Worm (Caenorhabditis elegans) whole organism, young adult: ENCODE measurements around the gene fbxa-24.

Experiments
- F22D6.2 ChIP-seq: sonication (generic microtip); optimal IDR thresholded peaks from 2 replicates; lab custom pipeline; 2016; ENCODE audit warnings: mild to moderate bottlenecking, missing genetic modification characterization, missing compliant biosample characterization
- T26A5.8 ChIP-seq: sonication (generic microtip); optimal IDR thresholded peaks from 2 replicates; lab custom pipeline; 2016; ENCODE audit warnings: missing genetic modification characterization, missing compliant biosample characterization
- Y53F4B.3 ChIP-seq: fragments of 200-800 bp; sonication (Bioruptor generic); IDR thresholded peaks from 2 replicates; pipeline ENCODE4 v1.3.6; 2022; ENCODE audit warnings: missing genetic modification reagents, missing genetic modification characterization, missing compliant biosample characterization
- athp-1 ChIP-seq: sonication (generic microtip); optimal IDR thresholded peaks from 2 replicates; lab custom pipeline; 2017; ENCODE audit warnings: mild to moderate bottlenecking, missing genetic modification characterization, missing compliant biosample characterization
- attf-5 ChIP-seq: fragments of 200-800 bp; sonication (Bioruptor generic); optimal IDR thresholded peaks from 2 replicates; lab custom pipeline; 2018; ENCODE audit warnings: mild to moderate bottlenecking, missing genetic modification characterization, missing compliant biosample characterization
- ccch-3 ChIP-seq: fragments of 200-800 bp; sonication (Bioruptor generic); optimal IDR thresholded peaks from 2 replicates; lab custom pipeline; 2018; ENCODE audit warnings: mild to moderate bottlenecking, missing genetic modification characterization, missing compliant biosample characterization
- ceh-58 ChIP-seq: fragments of 200-800 bp; sonication (Bioruptor generic); IDR thresholded peaks from 2 replicates; pipeline ENCODE4 v1.3.6; 2022; ENCODE audit warnings: missing genetic modification characterization, missing compliant biosample characterization
- him-1 ChIP-seq: sonication (generic microtip); optimal IDR thresholded peaks from 2 replicates; lab custom pipeline; 2016; ENCODE audit warnings: missing genotype, missing genetic modification reagents, missing genetic modification characterization, missing compliant biosample characterization
- hmg-1.2 ChIP-seq: fragments of 200-800 bp; sonication (Bioruptor generic); IDR thresholded peaks from 2 replicates; pipeline ENCODE4 v1.3.6; 2022; ENCODE audit warnings: missing genetic modification reagents, missing genetic modification characterization, missing compliant biosample characterization
- lin-26 ChIP-seq: fragments of 200-800 bp; sonication (Bioruptor generic); IDR thresholded peaks from 2 replicates; pipeline ENCODE4 v1.3.6; 2022; ENCODE audit warnings: missing genetic modification reagents, missing genetic modification characterization, missing compliant biosample characterization
- mel-28 ChIP-seq: sonication (generic microtip); optimal IDR thresholded peaks from 2 replicates; lab custom pipeline; 2016; ENCODE audit warnings: borderline replicate concordance, mild to moderate bottlenecking, missing genetic modification characterization, missing compliant biosample characterization
- rcor-1 ChIP-seq: fragments of 200-800 bp; sonication (Bioruptor generic); IDR thresholded peaks from 2 replicates; pipeline ENCODE4 v1.3.6; 2022; ENCODE audit warnings: missing genetic modification reagents, missing genetic modification characterization, missing compliant biosample characterization
- unc-130 ChIP-seq: sonication (generic microtip); optimal IDR thresholded peaks from 2 replicates; lab custom pipeline; 2016; ENCODE audit warnings: missing genetic modification reagents, missing genetic modification characterization, missing compliant biosample characterization
- unc-62 ChIP-seq: fragments of 150-350 bp; optimal IDR thresholded peaks from 2 replicates; lab custom pipeline; 2014; ENCODE audit warnings: missing biosample characterization, missing genetic modification reagents, missing genetic modification characterization

DNA sequence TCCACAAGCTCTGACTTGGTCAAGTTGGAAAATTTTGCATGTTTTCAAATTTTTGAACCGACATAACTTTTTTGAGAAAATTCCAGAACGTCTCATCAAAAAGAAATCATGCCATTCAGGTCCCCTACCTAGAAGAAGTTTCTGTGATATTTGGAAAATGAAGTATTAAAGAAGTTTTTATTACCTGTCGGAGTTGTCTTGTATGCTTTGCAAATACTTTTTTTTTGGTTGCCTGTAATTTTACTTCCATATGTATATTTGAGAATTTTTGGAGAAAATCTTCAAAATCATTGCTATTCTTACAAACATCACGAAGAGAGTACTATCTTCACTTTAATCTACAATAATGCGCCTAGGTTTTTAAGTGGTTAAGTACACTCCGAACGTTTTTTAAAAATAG is 34.3 kb downstream of the fbxa-24 start, which contains the start of gene nhr-72:
- TF ChIP-seq him-1 (no peak), unc-130 (no peak), athp-1 (no peak), attf-5 (GFP tag; lab: Kevin White, UChicago) (no peak), unc-62 (no peak), mel-28 (tag; lab: Kevin White, UChicago) (no peak), F22D6.2 (tag; lab: Kevin White, UChicago) (no peak), ceh-58 (GFP tag; lab: Robert Waterston, UW) (no peak), ccch-3 (GFP tag; lab: Kevin White, UChicago) (no peak), T26A5.8 (no peak), rcor-1 (no peak), Y53F4B.3 (no peak), hmg-1.2 (GFP tag; lab: Robert Waterston, UW) (no peak), lin-26 (no peak)
